Fruit fly (Drosophila melanogaster): ENCODE measurements around the gene CG7988.

Gene CG7988

dm6 chr3R:18198518-18199118, 21.7 kb upstream of the CG7988 start (continued):
- TF ChIP-seq CG2202 (tag; optimal IDR thresholded peaks at IDR 0.05) (peak; percentile 61), cg (GFP tag; optimal IDR thresholded peaks at IDR 0.05) (peak; percentile 91), Rfx (GFP tag; IDR thresholded peaks at IDR 0.05) (no peak), CG7786 (GFP tag; optimal IDR thresholded peaks at IDR 0.05) (no peak), jigr1 (GFP tag; IDR thresholded peaks at IDR 0.05) (no peak), CG17186 (GFP tag; optimal IDR thresholded peaks at IDR 0.05) (no peak), CG7987 (GFP tag; optimal IDR thresholded peaks at IDR 0.05) (peak; percentile 76), h (optimal IDR thresholded peaks at IDR 0.05) (no peak), Fer1 (GFP tag; optimal IDR thresholded peaks at IDR 0.05) (peak; percentile 83), CG8089 (GFP tag; optimal IDR thresholded peaks at IDR 0.05) (peak; percentile 47), scrt (GFP tag; optimal IDR thresholded peaks at IDR 0.05) (peak; percentile 58), Poxn (GFP tag; IDR thresholded peaks at IDR 0.05) (no peak), Fer3 (tag; optimal IDR thresholded peaks at IDR 0.05) (peak; percentile 50), CG8388 (GFP tag; optimal IDR thresholded peaks at IDR 0.05) (no peak), schlank (tag; optimal IDR thresholded peaks at IDR 0.05) (no peak), zfh2 (GFP tag; optimal IDR thresholded peaks at IDR 0.05) (no peak), CG15011 (GFP tag; optimal IDR thresholded peaks at IDR 0.05) (no peak), CG34224 (GFP tag; IDR thresholded peaks at IDR 0.05; ENCODE audit: partially characterized antibody) (no peak), CG3847 (GFP tag; IDR thresholded peaks at IDR 0.05) (no peak), tup (GFP tag; optimal IDR thresholded peaks at IDR 0.05) (no peak), ara (GFP tag; IDR thresholded peaks at IDR 0.05) (no peak), CG4707 (GFP tag; optimal IDR thresholded peaks at IDR 0.05) (peak; percentile 57), Hsf (GFP tag; optimal IDR thresholded peaks at IDR 0.05) (peak; percentile 9), odd (GFP tag; optimal IDR thresholded peaks at IDR 0.05) (peak; percentile 22), Hmx (GFP tag; optimal IDR thresholded peaks at IDR 0.05) (no peak), CG17361 (GFP tag; IDR thresholded peaks at IDR 0.05) (no peak), Mes4 (GFP tag; optimal IDR thresholded peaks at IDR 0.05) (peak; percentile 38), CG12744 (GFP tag; optimal IDR thresholded peaks at IDR 0.05) (peak; percentile 39), CG4282 (GFP tag; optimal IDR thresholded peaks at IDR 0.05) (no peak), hbn (GFP tag; IDR thresholded peaks at IDR 0.05; ENCODE audit: partially characterized antibody) (no peak), fu2 (GFP tag; optimal IDR thresholded peaks at IDR 0.05) (no peak), Dll (GFP tag; IDR thresholded peaks at IDR 0.05; ENCODE audit: partially characterized antibody) (no peak), ab (GFP tag; optimal IDR thresholded peaks at IDR 0.05) (no peak), CG1647 (GFP tag; optimal IDR thresholded peaks at IDR 0.05) (no peak), Pdp1 (GFP tag; optimal IDR thresholded peaks at IDR 0.05) (no peak), cas (GFP tag; IDR thresholded peaks at IDR 0.05) (no peak), lilli (GFP tag; optimal IDR thresholded peaks at IDR 0.05) (peak; percentile 26), bbx (GFP tag; IDR thresholded peaks at IDR 0.05; ENCODE audit: partially characterized antibody) (no peak), CG16779 (GFP tag; IDR thresholded peaks at IDR 0.05) (no peak), NC2β (GFP tag; optimal IDR thresholded peaks at IDR 0.05) (peak; percentile 20), CG11504 (tag; optimal IDR thresholded peaks at IDR 0.05) (peak; percentile 26), CG33557 (GFP tag; optimal IDR thresholded peaks at IDR 0.05) (no peak), Scr (GFP tag; IDR thresholded peaks at IDR 0.05; ENCODE audit: partially characterized antibody) (no peak), fd96Cb (tag; optimal IDR thresholded peaks at IDR 0.05) (no peak), CG18476 (GFP tag; optimal IDR thresholded peaks at IDR 0.05) (peak; percentile 39), Six4 (GFP tag; optimal IDR thresholded peaks at IDR 0.05) (no peak), CG9727 (GFP tag; optimal IDR thresholded peaks at IDR 0.05) (peak; percentile 70), pros (GFP tag; optimal IDR thresholded peaks at IDR 0.05) (no peak), Dp (GFP tag; optimal IDR thresholded peaks at IDR 0.05) (no peak), CG10321 (GFP tag; IDR thresholded peaks at IDR 0.05) (no peak), ranshi (GFP tag; IDR thresholded peaks at IDR 0.05) (no peak)

Measured in whole organism, embryonic.